Fruit fly (Drosophila melanogaster) whole organism, embryonic: Measurements from ENCODE around the gene Nf-YC.

Experiments used
- Abd-B ChIP-seq: fragments of 200-800 bp; sonication (Bioruptor generic); optimal IDR thresholded peaks from 2 replicates; lab custom pipeline; 2018; ENCODE audit warnings: missing biosample characterization, mild to moderate bottlenecking, missing genetic modification characterization, moderate library complexity
- BEAF-32 ChIP-seq: fragments of 200-800 bp; sonication (Bioruptor generic); optimal IDR thresholded peaks from 3 replicates; lab custom pipeline; 2017; ENCODE audit warnings: missing biosample characterization, missing genetic modification characterization, mild to moderate bottlenecking, moderate library complexity, missing genetic modification reagents
- CG10462 ChIP-seq: fragments of 200-800 bp; sonication (Bioruptor generic); optimal IDR thresholded peaks from 2 replicates; lab custom pipeline; 2016; ENCODE audit warnings: missing biosample characterization, missing genetic modification characterization
- CG11504 ChIP-seq: fragments of 200-800 bp; sonication (Bioruptor generic); optimal IDR thresholded peaks from 3 replicates; lab custom pipeline; 2019; ENCODE audit warnings: missing biosample characterization, mild to moderate bottlenecking, missing genetic modification characterization, moderate library complexity
- CG13424 ChIP-seq: fragments of 200-800 bp; sonication (Bioruptor generic); optimal IDR thresholded peaks from 2 replicates; lab custom pipeline; 2019; ENCODE audit warnings: missing biosample characterization, mild to moderate bottlenecking, missing genetic modification characterization, moderate library complexity
- CG13624 ChIP-seq: fragments of 200-800 bp; sonication (Bioruptor generic); optimal IDR thresholded peaks from 2 replicates; lab custom pipeline; 2016; ENCODE audit warnings: missing biosample characterization, missing genetic modification characterization
- CG13894 ChIP-seq: fragments of 200-800 bp; sonication (Bioruptor generic); optimal IDR thresholded peaks from 3 replicates; lab custom pipeline; 2018; ENCODE audit warnings: missing biosample characterization, mild to moderate bottlenecking, missing genetic modification characterization, moderate library complexity
- CG17328 ChIP-seq: fragments of 200-800 bp; sonication (Bioruptor generic); IDR thresholded peaks from 2 replicates; pipeline ENCODE4 v1.3.6; 2022; ENCODE audit warnings: missing biosample characterization, missing genetic modification characterization
- CG17612 ChIP-seq: fragments of 200-800 bp; sonication (Bioruptor generic); IDR thresholded peaks from 2 replicates; pipeline ENCODE4 v1.3.6; 2022; ENCODE audit warnings: missing biosample characterization, missing genetic modification characterization
- CG18011 ChIP-seq: fragments of 200-800 bp; sonication (Bioruptor generic); optimal IDR thresholded peaks from 2 replicates; lab custom pipeline; 2017; ENCODE audit warnings: missing biosample characterization, missing genetic modification characterization, mild to moderate bottlenecking, moderate library complexity, missing genotype
- CG18476 ChIP-seq: fragments of 200-800 bp; sonication (Bioruptor generic); optimal IDR thresholded peaks from 2 replicates; lab custom pipeline; 2016; ENCODE audit warnings: missing biosample characterization, mild to moderate bottlenecking, missing genetic modification characterization
- CG2889 ChIP-seq: fragments of 200-800 bp; sonication (Bioruptor generic); IDR thresholded peaks from 3 replicates; pipeline ENCODE4 v1.3.6; 2022; ENCODE audit warnings: missing biosample characterization, missing genetic modification characterization
- CG31224 ChIP-seq: fragments of 200-800 bp; sonication (Bioruptor generic); IDR thresholded peaks from 2 replicates; pipeline ENCODE4 v1.3.6; 2022; ENCODE audit warnings: missing biosample characterization, missing genetic modification characterization
- CG31441 ChIP-seq: fragments of 200-800 bp; sonication (Bioruptor generic); IDR thresholded peaks from 2 replicates; pipeline ENCODE4 v1.3.6; 2022; ENCODE audit warnings: missing biosample characterization, missing genetic modification characterization
- CG33557 ChIP-seq: fragments of 200-800 bp; sonication (Bioruptor generic); optimal IDR thresholded peaks from 2 replicates; lab custom pipeline; 2019; ENCODE audit warnings: missing biosample characterization, mild to moderate bottlenecking, missing genetic modification characterization, moderate library complexity
- CG6654 ChIP-seq: fragments of 200-800 bp; sonication (Bioruptor generic); optimal IDR thresholded peaks from 2 replicates; lab custom pipeline; 2017; ENCODE audit warnings: missing biosample characterization, mild to moderate bottlenecking, missing genetic modification characterization
- CG7839 ChIP-seq: fragments of 200-800 bp; sonication (Bioruptor generic); optimal IDR thresholded peaks from 3 replicates; lab custom pipeline; 2018; ENCODE audit warnings: missing biosample characterization, mild to moderate bottlenecking, missing genetic modification characterization, moderate library complexity
- CG8359 ChIP-seq: fragments of 200-800 bp; sonication (Bioruptor generic); optimal IDR thresholded peaks from 2 replicates; lab custom pipeline; 2017; ENCODE audit warnings: missing biosample characterization, mild to moderate bottlenecking, missing genetic modification characterization, borderline replicate concordance
- CG8388 ChIP-seq: fragments of 200-800 bp; sonication (Bioruptor generic); optimal IDR thresholded peaks from 2 replicates; lab custom pipeline; 2019; ENCODE audit warnings: missing biosample characterization, mild to moderate bottlenecking, missing genetic modification characterization, moderate library complexity
- CG9932 ChIP-seq: fragments of 200-800 bp; sonication (Bioruptor generic); IDR thresholded peaks from 2 replicates; pipeline ENCODE4 v1.3.6; 2022; ENCODE audit warnings: missing biosample characterization, missing genetic modification characterization
- Dip2 ChIP-seq: fragments of 200-800 bp; sonication (Bioruptor generic); IDR thresholded peaks from 2 replicates; pipeline ENCODE4 v1.3.6; 2022; ENCODE audit warnings: missing biosample characterization, missing genetic modification characterization
- E2f2 ChIP-seq: fragments of 200-800 bp; sonication (Bioruptor generic); IDR thresholded peaks from 2 replicates; pipeline ENCODE4 v1.3.6; 2022; ENCODE audit warnings: missing biosample characterization, missing genetic modification characterization
- Fer1 ChIP-seq: fragments of 200-800 bp; sonication (Bioruptor generic); optimal IDR thresholded peaks from 2 replicates; lab custom pipeline; 2017; ENCODE audit warnings: missing biosample characterization, mild to moderate bottlenecking, missing genetic modification characterization
- HHEX ChIP-seq: fragments of 200-800 bp; sonication (Bioruptor generic); optimal IDR thresholded peaks from 3 replicates; lab custom pipeline; 2017; ENCODE audit warnings: missing biosample characterization, mild to moderate bottlenecking, missing genetic modification characterization, missing genetic modification reagents
- Hand ChIP-seq: fragments of 200-800 bp; sonication (Bioruptor generic); optimal IDR thresholded peaks from 2 replicates; lab custom pipeline; 2017; ENCODE audit warnings: mild to moderate bottlenecking, missing biosample characterization, missing genetic modification reagents, missing genetic modification characterization
- Hmr ChIP-seq: fragments of 200-800 bp; sonication (Bioruptor generic); optimal IDR thresholded peaks from 3 replicates; lab custom pipeline; 2017; ENCODE audit warnings: mild to moderate bottlenecking, missing biosample characterization, missing genetic modification reagents, missing genetic modification characterization
- Hr3 ChIP-seq: fragments of 200-800 bp; sonication (Bioruptor generic); optimal IDR thresholded peaks from 3 replicates; lab custom pipeline; 2016; ENCODE audit warnings: missing biosample characterization, missing genetic modification characterization
- Kr ChIP-seq: fragments of 200-800 bp; sonication (Bioruptor generic); optimal IDR thresholded peaks from 2 replicates; lab custom pipeline; 2017; ENCODE audit warnings: missing biosample characterization, mild to moderate bottlenecking, missing genetic modification characterization
- MBD-R2 ChIP-seq: fragments of 200-800 bp; sonication (Bioruptor generic); IDR thresholded peaks from 2 replicates; pipeline ENCODE4 v1.3.6; 2022; ENCODE audit warnings: missing biosample characterization, missing genetic modification characterization
- MTF-1 ChIP-seq: fragments of 200-800 bp; sonication (Bioruptor generic); optimal IDR thresholded peaks from 2 replicates; lab custom pipeline; 2018; ENCODE audit warnings: missing biosample characterization, mild to moderate bottlenecking, missing genetic modification characterization, borderline replicate concordance
- Meics ChIP-seq: fragments of 200-800 bp; sonication (Bioruptor generic); optimal IDR thresholded peaks from 2 replicates; lab custom pipeline; 2017; ENCODE audit warnings: missing biosample characterization, mild to moderate bottlenecking, missing genetic modification characterization
- NK7.1 ChIP-seq: fragments of 200-800 bp; sonication (Bioruptor generic); optimal IDR thresholded peaks from 3 replicates; lab custom pipeline; 2016; ENCODE audit warnings: missing biosample characterization, missing genetic modification characterization
- Sox100B ChIP-seq: fragments of 200-800 bp; sonication (Bioruptor generic); optimal IDR thresholded peaks from 3 replicates; lab custom pipeline; 2018; ENCODE audit warnings: missing biosample characterization, mild to moderate bottlenecking, missing genetic modification characterization
- bbx ChIP-seq: fragments of 200-800 bp; sonication (Bioruptor generic); IDR thresholded peaks from 2 replicates; pipeline ENCODE4 v1.3.6; 2022; ENCODE audit warnings: missing biosample characterization, missing genetic modification characterization; ENCODE audit not compliant: partially characterized antibody
- bcd ChIP-seq: fragments of 200-800 bp; sonication (Bioruptor generic); optimal IDR thresholded peaks from 2 replicates; lab custom pipeline; 2017; ENCODE audit warnings: missing biosample characterization, mild to moderate bottlenecking, missing genetic modification characterization
- cato ChIP-seq: fragments of 200-800 bp; sonication (Bioruptor generic); optimal IDR thresholded peaks from 2 replicates; lab custom pipeline; 2016; ENCODE audit warnings: missing biosample characterization, missing genetic modification characterization, borderline replicate concordance
- chm ChIP-seq: fragments of 200-800 bp; sonication (Bioruptor generic); IDR thresholded peaks from 2 replicates; pipeline ENCODE4 v1.3.6; 2022; ENCODE audit warnings: missing biosample characterization, missing genetic modification characterization
- crp ChIP-seq, 2 experiments: fragments of 200-800 bp; sonication (Bioruptor generic); optimal IDR thresholded peaks; 2 replicates in 1 of 2; 3 replicates in 1 of 2; lab custom pipeline; 2017; ENCODE audit warnings: missing biosample characterization in 2 of 2, missing genetic modification characterization in 2 of 2, mild to moderate bottlenecking in 1 of 2, moderate library complexity in 1 of 2
- ftz-f1 ChIP-seq: fragments of 200-800 bp; sonication (Bioruptor generic); optimal IDR thresholded peaks from 2 replicates; lab custom pipeline; 2016; ENCODE audit warnings: missing biosample characterization, missing genetic modification characterization
- fu2 ChIP-seq: fragments of 200-800 bp; sonication (Bioruptor generic); optimal IDR thresholded peaks from 2 replicates; lab custom pipeline; 2016; ENCODE audit warnings: missing biosample characterization, missing genetic modification characterization
- gce ChIP-seq: fragments of 200-800 bp; sonication (Bioruptor generic); IDR thresholded peaks from 3 replicates; pipeline ENCODE4 v1.3.6; 2022; ENCODE audit warnings: missing biosample characterization, missing genetic modification characterization
- ham ChIP-seq: fragments of 200-800 bp; sonication (Bioruptor generic); IDR thresholded peaks from 2 replicates; pipeline ENCODE4 v1.3.6; 2022; ENCODE audit warnings: missing biosample characterization, missing genetic modification characterization
- oc ChIP-seq: fragments of 200-800 bp; sonication (Bioruptor generic); optimal IDR thresholded peaks from 2 replicates; lab custom pipeline; 2018; ENCODE audit warnings: missing biosample characterization, mild to moderate bottlenecking, missing genetic modification characterization, moderate library complexity
- otp ChIP-seq: fragments of 200-800 bp; sonication (Bioruptor generic); IDR thresholded peaks from 3 replicates; pipeline ENCODE4, ENCODE4 v1.3.6; 2022; ENCODE audit warnings: missing biosample characterization, missing genetic modification characterization
- pb ChIP-seq: fragments of 200-800 bp; sonication (Bioruptor generic); optimal IDR thresholded peaks from 3 replicates; lab custom pipeline; 2016; ENCODE audit warnings: missing biosample characterization, missing genetic modification characterization
- prd ChIP-seq, 3 experiments: fragments of >200 bp in 2 of 3; fragments of 200-800 bp in 1 of 3; sonication (Bioruptor generic) in 1 of 3; optimal IDR thresholded peaks in 2 of 3; IDR thresholded peaks in 1 of 3; 2 replicates in 2 of 3; 3 replicates in 1 of 3; pipeline versions ENCODE4 v1.3.6 to Lab custom; 2017 to 2022; ENCODE audit warnings: missing biosample characterization in 1 of 3, missing genetic modification characterization in 1 of 3
- usp ChIP-seq: fragments of >200 bp; optimal IDR thresholded peaks from 2 replicates; lab custom pipeline; 2017; ENCODE audit warnings: missing biosample characterization, missing genetic modification characterization
- wdn ChIP-seq: fragments of 200-800 bp; sonication (Bioruptor generic); IDR thresholded peaks from 2 replicates; pipeline ENCODE4 v1.3.6; 2022; ENCODE audit warnings: missing biosample characterization, missing genetic modification characterization
- zen2 ChIP-seq: fragments of 200-800 bp; sonication (Bioruptor generic); IDR thresholded peaks from 3 replicates; pipeline ENCODE4 v1.3.6; 2022; ENCODE audit warnings: missing biosample characterization, missing genetic modification characterization; ENCODE audit not compliant: partially characterized antibody

The Nf-YC gene

dm6 chrX:6800726-6801296, 19.9 kb downstream of the Nf-YC start (continued):
- TF ChIP-seq E2f2 (GFP tag; lab: Robert Waterston, UW) (no peak), CG9932 (GFP tag; lab: Robert Waterston, UW) (peak; percentile 25; the same call in 1 of the 2 replicates), Dip2 (GFP tag; lab: Robert Waterston, UW) (no peak), crp (GFP tag; optimal IDR thresholded peaks at IDR 0.05; lab: Kevin White, UChicago) (peak in 1 of 2 experiments; percentile 26), CG17612 (GFP tag; lab: Robert Waterston, UW) (no peak), prd (optimal IDR thresholded peaks at IDR 0.05; lab: Kevin White, UChicago) (no peak), prd (GFP tag; IDR thresholded peaks at IDR 0.05; lab: Robert Waterston, UW) (peak; percentile 52; the same call in 2 of the 3 replicates), zen2 (GFP tag; lab: Robert Waterston, UW) (no peak), MTF-1 (no peak), CG13624 (GFP tag; lab: Kevin White, UChicago) (no peak), fu2 (GFP tag; lab: Kevin White, UChicago) (no peak), CG10462 (no peak), CG31224 (no peak), CG33557 (GFP tag; lab: Kevin White, UChicago) (no peak), CG31441 (peak; percentile 51; the same call in 1 of the 2 replicates), CG8388 (no peak), wdn (no peak), CG13424 (tag; lab: Kevin White, UChicago) (peak; percentile 37), ham (GFP tag; lab: Robert Waterston, UW) (no peak), CG2889 (GFP tag; lab: Robert Waterston, UW) (no peak), chm (no peak), bbx (GFP tag; lab: Robert Waterston, UW) (0 out of 2 replicates have a peak, but pooled peaks have one; percentile 20), BEAF-32 (GFP tag; lab: Kevin White, UChicago) (no peak), CG13894 (tag; lab: Kevin White, UChicago) (no peak), Hand (GFP tag; lab: Kevin White, UChicago) (no peak), HHEX (GFP tag; lab: Kevin White, UChicago) (no peak), usp (GFP tag; lab: Kevin White, UChicago) (no peak), Sox100B (GFP tag; lab: Kevin White, UChicago) (peak; percentile 22), gce (GFP tag; lab: Robert Waterston, UW) (no peak), Hr3 (GFP tag; lab: Kevin White, UChicago) (peak; percentile 27), NK7.1 (no peak), CG18011 (GFP tag; lab: Kevin White, UChicago) (no peak), CG7839 (tag; lab: Kevin White, UChicago) (peak; percentile 51), cato (GFP tag; lab: Kevin White, UChicago) (no peak), CG11504 (tag; lab: Kevin White, UChicago) (peak; percentile 47), CG17328 (peak; percentile 67), Abd-B (GFP tag; lab: Kevin White, UChicago) (no peak), Fer1 (GFP tag; lab: Kevin White, UChicago) (peak; percentile 67), oc (peak; percentile 54), otp (0 out of 3 replicates have a peak, but pooled peaks have one; percentile 24), Hmr (peak; percentile 52), CG18476 (no peak), bcd (peak; percentile 47), pb (GFP tag; lab: Kevin White, UChicago) (no peak), ftz-f1 (GFP tag; lab: Kevin White, UChicago) (peak; percentile 36), MBD-R2 (peak; percentile 18; the same call in 1 of the 2 replicates), CG8359 (GFP tag; lab: Kevin White, UChicago) (no peak), Kr (no peak), CG6654 (GFP tag; lab: Kevin White, UChicago) (no peak), Meics (GFP tag; lab: Kevin White, UChicago) (peak; percentile 60)
